Worm (Caenorhabditis elegans) whole organism, L4 larva: Measurements from ENCODE around the gene Y54G11A.9.

ENCODE experiments used
- ZK546.5 ChIP-seq, 2 experiments: sonication (generic microtip); optimal IDR thresholded peaks; 2 replicates each; lab custom pipeline; 2017; ENCODE audit warnings: missing biosample characterization in 2 of 2, missing genetic modification characterization in 2 of 2
- ceh-82 ChIP-seq: sonication (generic microtip); optimal IDR thresholded peaks from 2 replicates; lab custom pipeline; 2017; ENCODE audit warnings: missing biosample characterization, missing genetic modification characterization
- ces-1 ChIP-seq: fragments of 150-350 bp; sonication (generic microtip); optimal IDR thresholded peaks from 4 replicates; lab custom pipeline; 2014; ENCODE audit warnings: missing biosample characterization, missing genetic modification reagents, missing genetic modification characterization
- dmd-6 ChIP-seq: fragments of 200-800 bp; sonication (Bioruptor generic); IDR thresholded peaks from 2 replicates; pipeline ENCODE4 v1.3.6; 2022; ENCODE audit warnings: missing genetic modification reagents, missing genetic modification characterization, missing compliant biosample characterization
- dmd-9 ChIP-seq: fragments of 200-800 bp; sonication (Bioruptor generic); IDR thresholded peaks from 2 replicates; pipeline ENCODE4 v1.3.6; 2022; ENCODE audit warnings: missing genetic modification reagents, missing genetic modification characterization, missing compliant biosample characterization
- hlh-30 ChIP-seq: sonication (generic microtip); optimal IDR thresholded peaks from 2 replicates; lab custom pipeline; 2017; ENCODE audit warnings: antibody characterized with exemption, mild to moderate bottlenecking, missing genetic modification characterization, missing compliant biosample characterization; ENCODE audit not compliant: insufficient read depth
- jun-1 ChIP-seq: fragments of 150-350 bp; optimal IDR thresholded peaks from 2 replicates; lab custom pipeline; 2014; ENCODE audit warnings: missing biosample characterization, missing genetic modification reagents, missing genetic modification characterization
- mep-1 ChIP-seq: fragments of 150-350 bp; sonication (generic microtip); optimal IDR thresholded peaks from 3 replicates; lab custom pipeline; 2014; ENCODE audit warnings: missing biosample characterization, missing genetic modification characterization
- mxl-2 ChIP-seq: fragments of 200-800 bp; sonication (Bioruptor generic); conservative IDR thresholded peaks from 2 replicates; pipeline ENCODE4 v1.3.6; 2022; ENCODE audit warnings: missing genetic modification reagents, missing genetic modification characterization, missing compliant biosample characterization
- nhr-237 ChIP-seq: sonication (generic microtip); optimal IDR thresholded peaks from 2 replicates; lab custom pipeline; 2017; ENCODE audit warnings: missing biosample characterization, missing genetic modification characterization
- nhr-77 ChIP-seq: fragments of 150-350 bp; optimal IDR thresholded peaks from 2 replicates; lab custom pipeline; 2014; ENCODE audit warnings: missing biosample characterization, missing genetic modification characterization
- unc-62 ChIP-seq, 3 experiments: fragments of 150-350 bp in 1 of 3; sonication (generic microtip); optimal IDR thresholded peaks in 2 of 3; peaks in 1 of 3; 1 replicate in 1 of 3; 2 replicates in 2 of 3; lab custom pipeline; 2014 to 2017; ENCODE audit warnings: missing biosample characterization in 3 of 3, missing genetic modification characterization in 3 of 3, missing genetic modification reagents in 3 of 3, missing genotype in 1 of 3
- zag-1 ChIP-seq: fragments of 150-350 bp; optimal IDR thresholded peaks from 2 replicates; lab custom pipeline; 2014; ENCODE audit warnings: missing biosample characterization, missing genetic modification characterization

DNA sequence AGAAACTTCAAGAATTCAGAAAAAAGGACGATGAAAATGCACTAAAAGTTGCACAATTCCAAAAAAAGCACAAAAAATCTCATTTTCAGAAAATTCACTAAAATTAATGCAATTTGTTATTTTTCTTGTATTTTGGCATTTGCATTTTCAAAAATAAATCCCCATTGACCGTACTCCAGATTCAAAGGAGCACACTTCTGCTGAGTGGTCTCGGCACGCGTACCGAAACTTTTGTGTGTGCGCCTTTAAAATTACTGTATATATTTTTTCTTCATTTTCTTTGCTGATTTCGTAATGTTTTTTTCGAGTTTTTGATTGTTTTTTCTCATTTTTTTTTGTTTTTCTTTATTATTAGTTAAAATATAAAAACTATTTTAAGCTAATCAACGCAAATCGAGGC is 34.1 kb downstream of the Y54G11A.9 start:
- TF ChIP-seq ceh-82 (tag; lab: Kevin White, UChicago) (no peak), nhr-237 (tag; lab: Kevin White, UChicago) (no peak), ZK546.5 (tag; optimal IDR thresholded peaks at IDR 0.05; lab: Kevin White, UChicago) (no peak), jun-1 (tag; lab: Kevin White, UChicago) (no peak), dmd-6 (GFP tag; lab: Robert Waterston, UW) (no peak), zag-1 (tag; lab: Kevin White, UChicago) (no peak), mxl-2 (GFP tag; lab: Robert Waterston, UW) (no peak), mep-1 (tag; lab: Kevin White, UChicago) (no peak), nhr-77 (tag; lab: Kevin White, UChicago) (no peak), ces-1 (GFP tag; lab: Kevin White, UChicago) (no peak), dmd-9 (GFP tag; lab: Robert Waterston, UW) (no peak), hlh-30 (tag; lab: Kevin White, UChicago) (no peak), unc-62 (GFP tag; optimal IDR thresholded peaks at IDR 0.05 in 1 of 2; lab: Kevin White, UChicago) (no peak), unc-62 (tag; optimal IDR thresholded peaks at IDR 0.05; lab: Kevin White, UChicago) (no peak)
